Worm (Caenorhabditis elegans) whole organism, L1 larva: ENCODE measurements around the gene C54F6.12.

Experiments
- C04F5.9 ChIP-seq: sonication (generic microtip); optimal IDR thresholded peaks from 2 replicates; lab custom pipeline; 2016; ENCODE audit warnings: missing genetic modification characterization, missing compliant biosample characterization
- C16A3.4 ChIP-seq: fragments of 150-350 bp; optimal IDR thresholded peaks from 2 replicates; lab custom pipeline; 2014; ENCODE audit warnings: missing biosample characterization, missing genetic modification characterization
- C34B4.2 ChIP-seq: sonication (generic microtip); optimal IDR thresholded peaks from 2 replicates; lab custom pipeline; 2017; ENCODE audit warnings: mild to moderate bottlenecking, missing genetic modification characterization, missing compliant biosample characterization
- F16B12.6 ChIP-seq: fragments of 150-350 bp; optimal IDR thresholded peaks from 2 replicates; lab custom pipeline; 2014; ENCODE audit warnings: missing biosample characterization, missing genetic modification characterization
- Y116A8C.19 ChIP-seq: sonication (generic microtip); optimal IDR thresholded peaks from 2 replicates; lab custom pipeline; 2016; ENCODE audit warnings: missing compliant biosample characterization, missing genetic modification characterization, borderline replicate concordance
- aly-2 ChIP-seq: fragments of 150-350 bp; optimal IDR thresholded peaks from 2 replicates; lab custom pipeline; 2014; ENCODE audit warnings: missing biosample characterization, missing genetic modification characterization
- ama-1 ChIP-seq: fragments of 150-350 bp; optimal IDR thresholded peaks from 2 replicates; lab custom pipeline; 2014
- blmp-1 ChIP-seq: fragments of 150-350 bp; optimal IDR thresholded peaks from 2 replicates; lab custom pipeline; 2014; ENCODE audit warnings: missing biosample characterization, missing genetic modification characterization
- ceh-63 ChIP-seq: fragments of 200-800 bp; sonication (Bioruptor generic); optimal IDR thresholded peaks from 2 replicates; lab custom pipeline; 2018; ENCODE audit warnings: mild to moderate bottlenecking, missing genetic modification characterization, missing compliant biosample characterization
- ceh-82 ChIP-seq, 3 experiments: fragments of 150-350 bp in 1 of 3; sonication (generic microtip) in 2 of 3; optimal IDR thresholded peaks; 2 replicates each; lab custom pipeline; 2014 to 2017; ENCODE audit warnings: missing biosample characterization in 3 of 3, missing genetic modification characterization in 3 of 3
- dsc-1 ChIP-seq: sonication (generic microtip); optimal IDR thresholded peaks from 2 replicates; lab custom pipeline; 2016; ENCODE audit warnings: mild to moderate bottlenecking, missing genetic modification characterization, missing compliant biosample characterization
- efl-1 ChIP-seq, 4 experiments: fragments of 150-350 bp; optimal IDR thresholded peaks in 3 of 4; peaks in 1 of 4; 1 replicate in 1 of 4; 2 replicates in 3 of 4; lab custom pipeline; 2014; ENCODE audit warnings: missing biosample characterization in 2 of 4, missing genetic modification characterization in 2 of 4, missing genetic modification reagents in 2 of 4
- egl-27 ChIP-seq, 2 experiments: fragments of 150-350 bp in 1 of 2; sonication (generic microtip); optimal IDR thresholded peaks; 3 replicates each; lab custom pipeline; 2017 to 2018; ENCODE audit warnings: missing biosample characterization in 2 of 2, missing genetic modification characterization in 2 of 2, missing genetic modification reagents in 2 of 2
- elt-2 ChIP-seq: sonication (generic microtip); optimal IDR thresholded peaks from 2 replicates; lab custom pipeline; 2016; ENCODE audit warnings: missing genetic modification characterization, mild to moderate bottlenecking, inconsistent platforms, missing compliant biosample characterization, missing genetic modification reagents
- elt-3 ChIP-seq, 6 experiments: fragments of 150-350 bp in 1 of 6; sonication (generic microtip); optimal IDR thresholded peaks; 2 replicates each; lab custom pipeline; 2017 to 2018; ENCODE audit warnings: missing biosample characterization in 6 of 6, missing genetic modification characterization in 6 of 6, inconsistent platforms in 1 of 6
- fkh-4 ChIP-seq: sonication (generic microtip); optimal IDR thresholded peaks from 2 replicates; lab custom pipeline; 2016; ENCODE audit warnings: missing compliant biosample characterization, missing genetic modification characterization, borderline replicate concordance
- fkh-8 ChIP-seq: sonication (generic microtip); optimal IDR thresholded peaks from 2 replicates; lab custom pipeline; 2016; ENCODE audit warnings: mild to moderate bottlenecking, missing genetic modification characterization, missing compliant biosample characterization
- fos-1 ChIP-seq: fragments of 150-350 bp; optimal IDR thresholded peaks from 2 replicates; lab custom pipeline; 2014; ENCODE audit warnings: missing biosample characterization, missing genetic modification characterization
- grh-1 ChIP-seq: fragments of 200-800 bp; sonication (Bioruptor generic); IDR thresholded peaks from 2 replicates; pipeline ENCODE4 v1.3.6; 2022; ENCODE audit warnings: missing genetic modification reagents, missing genetic modification characterization, missing compliant biosample characterization
- hlh-17 ChIP-seq: fragments of 200-800 bp; sonication (Bioruptor generic); optimal IDR thresholded peaks from 2 replicates; lab custom pipeline; 2018; ENCODE audit warnings: missing genetic modification characterization, mild to moderate bottlenecking, missing compliant biosample characterization, moderate library complexity, borderline replicate concordance
- hpl-2 ChIP-seq: fragments of 150-350 bp; optimal IDR thresholded peaks from 2 replicates; lab custom pipeline; 2014; ENCODE audit warnings: missing biosample characterization, missing genetic modification reagents, missing genetic modification characterization
- lin-13 ChIP-seq: fragments of 150-350 bp; optimal IDR thresholded peaks from 2 replicates; lab custom pipeline; 2014; ENCODE audit warnings: missing biosample characterization, missing genetic modification reagents, missing genetic modification characterization
- lin-35 ChIP-seq, 2 experiments: fragments of 150-350 bp; optimal IDR thresholded peaks; 2 replicates each; lab custom pipeline; 2014; ENCODE audit warnings: missing biosample characterization in 2 of 2, missing genetic modification characterization in 2 of 2, missing genetic modification reagents in 2 of 2
- lin-39 ChIP-seq: fragments of 150-350 bp; optimal IDR thresholded peaks from 2 replicates; lab custom pipeline; 2014; ENCODE audit warnings: missing biosample characterization, missing genetic modification reagents, missing genetic modification characterization
- mab-9 ChIP-seq: fragments of 200-800 bp; sonication (Bioruptor generic); IDR thresholded peaks from 2 replicates; pipeline ENCODE4 v1.3.6; 2022; ENCODE audit warnings: missing genetic modification reagents, missing genetic modification characterization, missing compliant biosample characterization
- mdl-1 ChIP-seq, 2 experiments: fragments of 150-350 bp; optimal IDR thresholded peaks; 2 replicates each; lab custom pipeline; 2014 to 2017; ENCODE audit warnings: missing biosample characterization in 2 of 2, missing genetic modification characterization in 2 of 2, inconsistent platforms in 1 of 2
- mef-2 ChIP-seq: fragments of 150-350 bp; optimal IDR thresholded peaks from 2 replicates; lab custom pipeline; 2014; ENCODE audit warnings: missing biosample characterization, missing genetic modification characterization
- mep-1 ChIP-seq: fragments of 150-350 bp; optimal IDR thresholded peaks from 2 replicates; lab custom pipeline; 2014; ENCODE audit warnings: missing biosample characterization, missing genetic modification characterization
- nhr-47 ChIP-seq: sonication (generic microtip); optimal IDR thresholded peaks from 2 replicates; lab custom pipeline; 2016; ENCODE audit warnings: mild to moderate bottlenecking, missing genetic modification characterization, moderate library complexity, missing compliant biosample characterization
- nhr-71 ChIP-seq: sonication (generic microtip); optimal IDR thresholded peaks from 2 replicates; lab custom pipeline; 2016; ENCODE audit warnings: mild to moderate bottlenecking, missing genetic modification characterization, moderate library complexity, missing compliant biosample characterization
- nhr-76 ChIP-seq: sonication (generic microtip); optimal IDR thresholded peaks from 2 replicates; lab custom pipeline; 2017; ENCODE audit warnings: missing biosample characterization, missing genetic modification characterization
- nhr-77 ChIP-seq: fragments of 150-350 bp; optimal IDR thresholded peaks from 2 replicates; lab custom pipeline; 2014; ENCODE audit warnings: missing biosample characterization, missing genetic modification characterization
- nhr-84 ChIP-seq: sonication (generic microtip); optimal IDR thresholded peaks from 2 replicates; lab custom pipeline; 2017; ENCODE audit warnings: missing biosample characterization, missing genetic modification characterization
- nhr-85 ChIP-seq: sonication (generic microtip); peaks from one replicate; lab custom pipeline; 2016; ENCODE audit warnings: missing genetic modification characterization, inconsistent platforms, missing compliant biosample characterization
- nhr-90 ChIP-seq: sonication (generic microtip); optimal IDR thresholded peaks from 2 replicates; lab custom pipeline; 2016; ENCODE audit warnings: mild to moderate bottlenecking, missing genetic modification characterization, missing compliant biosample characterization; ENCODE audit not compliant: poor library complexity
- pax-3 ChIP-seq: fragments of 200-800 bp; sonication (Bioruptor generic); optimal IDR thresholded peaks from 2 replicates; lab custom pipeline; 2018; ENCODE audit warnings: mild to moderate bottlenecking, missing genetic modification characterization, moderate library complexity, missing compliant biosample characterization
- rnt-1 ChIP-seq: sonication (generic microtip); optimal IDR thresholded peaks from 2 replicates; lab custom pipeline; 2016; ENCODE audit warnings: mild to moderate bottlenecking, missing genetic modification characterization, moderate library complexity, missing compliant biosample characterization
- snpc-4 ChIP-seq: fragments of 150-350 bp; optimal IDR thresholded peaks from 2 replicates; lab custom pipeline; 2014; ENCODE audit warnings: missing biosample characterization, missing genetic modification characterization
- snu-23 ChIP-seq: sonication (generic microtip); optimal IDR thresholded peaks from 2 replicates; lab custom pipeline; 2016; ENCODE audit warnings: missing genetic modification characterization, missing compliant biosample characterization
- sox-4 ChIP-seq: sonication (generic microtip); optimal IDR thresholded peaks from 2 replicates; lab custom pipeline; 2016; ENCODE audit warnings: missing genetic modification characterization, missing compliant biosample characterization
- sptf-1 ChIP-seq: fragments of 150-350 bp; optimal IDR thresholded peaks from 2 replicates; lab custom pipeline; 2014; ENCODE audit warnings: missing biosample characterization, missing genetic modification characterization
- sup-37 ChIP-seq: fragments of 200-800 bp; sonication (Bioruptor generic); optimal IDR thresholded peaks from 2 replicates; lab custom pipeline; 2018; ENCODE audit warnings: mild to moderate bottlenecking, missing genetic modification characterization, missing compliant biosample characterization
- swsn-7 ChIP-seq: sonication (generic microtip); optimal IDR thresholded peaks from 2 replicates; lab custom pipeline; 2016; ENCODE audit warnings: missing genetic modification characterization, missing compliant biosample characterization
- tlp-1 ChIP-seq: fragments of 150-350 bp; optimal IDR thresholded peaks from 2 replicates; lab custom pipeline; 2014; ENCODE audit warnings: missing biosample characterization, missing genetic modification characterization
- unc-130 ChIP-seq: fragments of 150-350 bp; optimal IDR thresholded peaks from 2 replicates; lab custom pipeline; 2017; ENCODE audit warnings: missing biosample characterization, missing genetic modification characterization, inconsistent platforms
- unc-30 ChIP-seq: sonication (generic microtip); optimal IDR thresholded peaks from 2 replicates; lab custom pipeline; 2017; ENCODE audit warnings: missing biosample characterization, missing genetic modification characterization
- unc-98 ChIP-seq: fragments of 200-800 bp; sonication (Bioruptor generic); IDR thresholded peaks from 2 replicates; pipeline ENCODE4 v1.3.6; 2022; ENCODE audit warnings: missing genetic modification characterization, missing compliant biosample characterization
- vab-15 ChIP-seq: sonication (generic microtip); optimal IDR thresholded peaks from 2 replicates; lab custom pipeline; 2017; ENCODE audit warnings: missing genotype, mild to moderate bottlenecking, missing genetic modification characterization, missing compliant biosample characterization
- xbp-1 ChIP-seq: sonication (generic microtip); optimal IDR thresholded peaks from 2 replicates; lab custom pipeline; 2016; ENCODE audit warnings: missing genetic modification characterization, missing compliant biosample characterization
- zip-4 ChIP-seq: fragments of 200-800 bp; sonication (Bioruptor generic); optimal IDR thresholded peaks from 2 replicates; lab custom pipeline; 2018; ENCODE audit warnings: mild to moderate bottlenecking, missing genetic modification characterization, moderate library complexity, missing compliant biosample characterization

Gene C54F6.12

DNA sequence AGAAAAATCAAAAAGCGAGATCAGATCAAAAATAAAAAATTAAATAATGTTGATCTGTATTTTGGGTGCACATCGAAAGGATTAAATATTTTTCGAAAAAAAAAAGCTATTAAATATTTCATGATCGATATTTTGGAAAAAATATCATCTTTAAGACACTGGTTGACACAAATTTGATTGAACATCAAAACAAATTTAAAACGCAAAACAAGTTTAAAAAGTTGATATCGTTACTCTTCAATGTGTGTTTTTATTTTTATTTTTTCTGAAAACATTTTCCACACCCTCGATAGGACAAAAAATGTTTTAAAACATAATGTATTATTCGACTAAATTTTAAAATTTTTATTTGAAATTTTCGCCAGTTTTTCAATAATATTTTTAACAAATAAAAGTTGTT lies at the start of gene C54F6.12:
Gene C54F6.12, minus strand, starts transcription at position 101 of the 400 bp plus-strand sequence.
- TF ChIP-seq fos-1 (tag; lab: Kevin White, UChicago) (no peak), sptf-1 (tag; lab: Kevin White, UChicago) (no peak), vab-15 (tag; lab: Kevin White, UChicago) (no peak), sup-37 (GFP tag; lab: Kevin White, UChicago) (no peak), nhr-85 (tag; lab: Kevin White, UChicago) (no peak), mdl-1 (tag; optimal IDR thresholded peaks at IDR 0.05; lab: Kevin White, UChicago) (no peak), hpl-2 (GFP tag; lab: Kevin White, UChicago) (no peak), ceh-63 (GFP tag; lab: Kevin White, UChicago) (no peak)

DNA sequence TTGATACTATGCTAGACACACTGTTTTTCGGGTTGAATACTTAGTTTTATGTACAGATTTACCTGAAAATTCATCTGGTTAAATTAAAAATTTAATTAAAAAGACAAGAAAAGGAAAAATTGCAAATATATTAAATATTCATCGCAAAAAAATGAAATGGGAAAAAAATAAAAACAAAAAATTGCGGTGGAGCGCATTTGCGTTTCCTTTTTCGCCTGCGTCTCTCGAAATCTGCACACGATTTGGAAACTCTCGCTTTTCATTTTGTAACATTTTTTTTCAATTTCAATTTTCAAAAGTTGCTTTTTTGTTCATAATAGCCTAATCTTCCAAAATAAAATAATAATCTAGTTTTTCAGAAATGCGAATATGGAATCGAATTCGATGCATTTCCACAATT lies 49.7 kb upstream of the C54F6.12 start, which contains the start of the genes F19F10.11 and C50E3.5:
Gene F19F10.11, minus strand, starts transcription at position 68 of the 400 bp plus-strand sequence.
Gene C50E3.5, plus strand, starts transcription at position 360 of the 400 bp plus-strand sequence.
- TF ChIP-seq Y116A8C.19 (tag; lab: Kevin White, UChicago) (no peak), nhr-76 (tag; lab: Kevin White, UChicago) (no peak), nhr-77 (tag; lab: Kevin White, UChicago) (no peak), sptf-1 (tag; lab: Kevin White, UChicago) (no peak), snu-23 (peak; percentile 78), dsc-1 (tag; lab: Kevin White, UChicago) (peak; percentile 62), C34B4.2 (no peak), mdl-1 (tag; optimal IDR thresholded peaks at IDR 0.05; lab: Kevin White, UChicago) (peak in 1 of 2 experiments; percentile 32), blmp-1 (tag; lab: Kevin White, UChicago) (peak; percentile 56), tlp-1 (tag; lab: Kevin White, UChicago) (no peak), xbp-1 (tag; lab: Kevin White, UChicago) (peak; percentile 67), nhr-90 (tag; lab: Kevin White, UChicago) (peak; percentile 66), ama-1 (lab: Kevin White, UChicago) (no peak), nhr-84 (tag; lab: Kevin White, UChicago) (no peak), F16B12.6 (no peak), elt-3 (tag; optimal IDR thresholded peaks at IDR 0.05; lab: Kevin White, UChicago) (peak in 1 of 6 experiments; percentile 57), mef-2 (tag; lab: Kevin White, UChicago) (no peak), unc-30 (tag; lab: Kevin White, UChicago) (no peak), hlh-17 (GFP tag; lab: Kevin White, UChicago) (no peak), sup-37 (GFP tag; lab: Kevin White, UChicago) (no peak), hpl-2 (GFP tag; lab: Kevin White, UChicago) (no peak), lin-35 (GFP tag; optimal IDR thresholded peaks at IDR 0.05; lab: Kevin White, UChicago) (peak; percentile 27 to 64), C04F5.9 (tag; lab: Kevin White, UChicago) (no peak), efl-1 (optimal IDR thresholded peaks at IDR 0.05; lab: Kevin White, UChicago) (peak; percentile 69 to 71), efl-1 (GFP tag; optimal IDR thresholded peaks at IDR 0.05 in 1 of 2; lab: Kevin White, UChicago) (peak; percentile 69 to 95), mep-1 (tag; lab: Kevin White, UChicago) (peak; percentile 82), grh-1 (GFP tag; lab: Robert Waterston, UW) (peak; percentile 18; the same call in 1 of the 2 replicates), snpc-4 (tag; lab: Kevin White, UChicago) (peak; percentile 68), lin-13 (GFP tag; lab: Kevin White, UChicago) (peak; percentile 53), sox-4 (tag; lab: Kevin White, UChicago) (no peak), mab-9 (no peak), unc-98 (GFP tag; lab: Robert Waterston, UW) (no peak), aly-2 (tag; lab: Kevin White, UChicago) (no peak), nhr-71 (tag; lab: Kevin White, UChicago) (peak; percentile 79), ceh-82 (tag; optimal IDR thresholded peaks at IDR 0.05; lab: Kevin White, UChicago) (peak; percentile 21 to 60 (median 44)), vab-15 (tag; lab: Kevin White, UChicago) (no peak), swsn-7 (tag; lab: Kevin White, UChicago) (peak; percentile 70), nhr-47 (peak; percentile 73), fkh-8 (tag; lab: Kevin White, UChicago) (no peak), unc-130 (tag; lab: Kevin White, UChicago) (no peak), ceh-63 (GFP tag; lab: Kevin White, UChicago) (no peak), C16A3.4 (tag; lab: Kevin White, UChicago) (peak; percentile 67), fkh-4 (tag; lab: Kevin White, UChicago) (no peak), pax-3 (no peak), zip-4 (GFP tag; lab: Kevin White, UChicago) (no peak), egl-27 (tag; optimal IDR thresholded peaks at IDR 0.05; lab: Kevin White, UChicago) (no peak), elt-2 (tag; lab: Kevin White, UChicago) (no peak), lin-39 (no peak), rnt-1 (tag; lab: Kevin White, UChicago) (peak; percentile 57)
